Worm (Caenorhabditis elegans) whole organism, late embryonic: ENCODE results near the gene sre-50.

Experiments used
- C08G9.2 ChIP-seq: sonication (generic microtip); optimal IDR thresholded peaks from 2 replicates; lab custom pipeline; 2016; ENCODE audit warnings: mild to moderate bottlenecking, missing genetic modification characterization, moderate library complexity, missing compliant biosample characterization
- C38D4.7 ChIP-seq: fragments of 200-800 bp; sonication (Bioruptor generic); optimal IDR thresholded peaks from 2 replicates; lab custom pipeline; 2018; ENCODE audit warnings: mild to moderate bottlenecking, missing genetic modification characterization, moderate library complexity, missing compliant biosample characterization
- K09A11.1 ChIP-seq: sonication (generic microtip); optimal IDR thresholded peaks from 2 replicates; lab custom pipeline; 2017; ENCODE audit warnings: antibody characterized with exemption, mild to moderate bottlenecking, missing genetic modification characterization, missing compliant biosample characterization; ENCODE audit not compliant: insufficient read depth
- T23F11.4 ChIP-seq: fragments of 200-800 bp; sonication (Bioruptor generic); optimal IDR thresholded peaks from 2 replicates; lab custom pipeline; 2018; ENCODE audit warnings: mild to moderate bottlenecking, missing genetic modification characterization, missing compliant biosample characterization
- ama-1 ChIP-seq: fragments of 150-350 bp; optimal IDR thresholded peaks from 2 replicates; lab custom pipeline; 2014
- ceh-22 ChIP-seq: sonication (generic microtip); optimal IDR thresholded peaks from 2 replicates; lab custom pipeline; 2017; ENCODE audit warnings: missing biosample characterization, missing genetic modification characterization
- ceh-24 ChIP-seq: sonication (generic microtip); optimal IDR thresholded peaks from 2 replicates; lab custom pipeline; 2016; ENCODE audit warnings: mild to moderate bottlenecking, missing genetic modification characterization, missing compliant biosample characterization
- ceh-30 ChIP-seq: fragments of 150-350 bp; optimal IDR thresholded peaks from 2 replicates; lab custom pipeline; 2014; ENCODE audit warnings: missing biosample characterization, missing genetic modification characterization
- ceh-31 ChIP-seq: sonication (generic microtip); optimal IDR thresholded peaks from 2 replicates; lab custom pipeline; 2016; ENCODE audit warnings: missing genetic modification characterization, missing compliant biosample characterization
- ceh-34 ChIP-seq: sonication (generic microtip); optimal IDR thresholded peaks from 2 replicates; lab custom pipeline; 2016; ENCODE audit warnings: mild to moderate bottlenecking, missing genetic modification characterization, missing compliant biosample characterization
- ceh-48 ChIP-seq: sonication (generic microtip); optimal IDR thresholded peaks from 2 replicates; lab custom pipeline; 2016; ENCODE audit warnings: missing genetic modification characterization, inconsistent platforms, missing compliant biosample characterization
- dve-1 ChIP-seq: sonication (generic microtip); optimal IDR thresholded peaks from 2 replicates; lab custom pipeline; 2017; ENCODE audit warnings: antibody characterized with exemption, mild to moderate bottlenecking, missing genetic modification characterization, missing compliant biosample characterization
- elt-2 ChIP-seq: sonication (generic microtip); optimal IDR thresholded peaks from 2 replicates; lab custom pipeline; 2016; ENCODE audit warnings: missing genetic modification reagents, missing genetic modification characterization, missing compliant biosample characterization
- elt-4 ChIP-seq: sonication (generic microtip); optimal IDR thresholded peaks from 2 replicates; lab custom pipeline; 2016; ENCODE audit warnings: missing genetic modification characterization, missing compliant biosample characterization
- ets-4 ChIP-seq: sonication (generic microtip); optimal IDR thresholded peaks from 2 replicates; lab custom pipeline; 2016; ENCODE audit warnings: missing genetic modification characterization, missing compliant biosample characterization
- fax-1 ChIP-seq: sonication (generic microtip); optimal IDR thresholded peaks from 2 replicates; lab custom pipeline; 2016; ENCODE audit warnings: missing genotype, missing genetic modification characterization, missing compliant biosample characterization
- fkh-10 ChIP-seq: fragments of 150-350 bp; optimal IDR thresholded peaks from 2 replicates; lab custom pipeline; 2014; ENCODE audit warnings: missing biosample characterization, missing genetic modification reagents, missing genetic modification characterization
- hlh-13 ChIP-seq: fragments of 200-800 bp; sonication (Bioruptor generic); optimal IDR thresholded peaks from 2 replicates; lab custom pipeline; 2018; ENCODE audit warnings: mild to moderate bottlenecking, missing genetic modification characterization, missing compliant biosample characterization
- hlh-15 ChIP-seq: sonication (generic microtip); optimal IDR thresholded peaks from 2 replicates; lab custom pipeline; 2016; ENCODE audit warnings: missing genetic modification characterization, missing compliant biosample characterization
- hlh-6 ChIP-seq: sonication (generic microtip); optimal IDR thresholded peaks from 2 replicates; lab custom pipeline; 2016; ENCODE audit warnings: missing genotype, missing genetic modification characterization, missing compliant biosample characterization
- lin-11 ChIP-seq: fragments of 200-800 bp; sonication (Bioruptor generic); optimal IDR thresholded peaks from 2 replicates; lab custom pipeline; 2018; ENCODE audit warnings: mild to moderate bottlenecking, missing genetic modification characterization, missing compliant biosample characterization
- madf-2 ChIP-seq: sonication (generic microtip); optimal IDR thresholded peaks from 2 replicates; lab custom pipeline; 2017; ENCODE audit warnings: missing genetic modification characterization, missing compliant biosample characterization
- nfya-1 ChIP-seq: sonication (generic microtip); optimal IDR thresholded peaks from 2 replicates; lab custom pipeline; 2017; ENCODE audit warnings: missing genetic modification characterization, mild to moderate bottlenecking, missing compliant biosample characterization, antibody characterized with exemption, moderate library complexity
- nhr-11 ChIP-seq: fragments of 150-350 bp; optimal IDR thresholded peaks from 2 replicates; lab custom pipeline; 2014; ENCODE audit warnings: missing biosample characterization, missing genetic modification characterization
- nhr-232 ChIP-seq: sonication (generic microtip); optimal IDR thresholded peaks from 2 replicates; lab custom pipeline; 2016; ENCODE audit warnings: missing genetic modification characterization, missing compliant biosample characterization
- npax-4 ChIP-seq: sonication (generic microtip); optimal IDR thresholded peaks from 2 replicates; lab custom pipeline; 2016; ENCODE audit warnings: missing genetic modification characterization, missing compliant biosample characterization
- odd-2 ChIP-seq: sonication (generic microtip); optimal IDR thresholded peaks from 2 replicates; lab custom pipeline; 2017; ENCODE audit warnings: antibody characterized with exemption, mild to moderate bottlenecking, missing genetic modification characterization, missing compliant biosample characterization
- pat-9 ChIP-seq: fragments of 200-800 bp; sonication (Bioruptor generic); optimal IDR thresholded peaks from 2 replicates; lab custom pipeline; 2018; ENCODE audit warnings: mild to moderate bottlenecking, missing genetic modification characterization, moderate library complexity, missing compliant biosample characterization
- pax-1 ChIP-seq: fragments of 150-350 bp; optimal IDR thresholded peaks from 2 replicates; lab custom pipeline; 2014; ENCODE audit warnings: missing biosample characterization, missing genetic modification characterization
- pha-2 ChIP-seq: sonication (generic microtip); optimal IDR thresholded peaks from 2 replicates; lab custom pipeline; 2017; ENCODE audit warnings: mild to moderate bottlenecking, missing genetic modification characterization, missing compliant biosample characterization
- pha-4 ChIP-seq: fragments of 150-350 bp; optimal IDR thresholded peaks from 2 replicates; lab custom pipeline; 2018; ENCODE audit warnings: missing biosample characterization, missing genetic modification reagents, missing genetic modification characterization
- pqm-1 ChIP-seq: sonication (generic microtip); optimal IDR thresholded peaks from 2 replicates; lab custom pipeline; 2016; ENCODE audit warnings: missing genetic modification characterization, missing compliant biosample characterization
- pros-1 ChIP-seq: fragments of 150-350 bp; optimal IDR thresholded peaks from 2 replicates; lab custom pipeline; 2014; ENCODE audit warnings: missing biosample characterization, missing genetic modification reagents, missing genetic modification characterization
- ref-2 ChIP-seq: sonication (generic microtip); optimal IDR thresholded peaks from 2 replicates; lab custom pipeline; 2016; ENCODE audit warnings: missing genetic modification characterization, missing compliant biosample characterization
- rnt-1 ChIP-seq: sonication (generic microtip); optimal IDR thresholded peaks from 2 replicates; lab custom pipeline; 2016; ENCODE audit warnings: missing genetic modification characterization, missing compliant biosample characterization
- tbx-7 ChIP-seq: sonication (generic microtip); optimal IDR thresholded peaks from 2 replicates; lab custom pipeline; 2016; ENCODE audit warnings: missing genotype, missing genetic modification characterization, missing compliant biosample characterization
- ttx-3 ChIP-seq: sonication (generic microtip); optimal IDR thresholded peaks from 2 replicates; lab custom pipeline; 2016; ENCODE audit warnings: missing genetic modification reagents, missing genetic modification characterization, missing compliant biosample characterization
- unc-3 ChIP-seq, 2 experiments: fragments of 200-800 bp in 1 of 2; sonication (Bioruptor generic) in 1 of 2; sonication (generic microtip) in 1 of 2; conservative IDR thresholded peaks in 1 of 2; optimal IDR thresholded peaks in 1 of 2; 2 replicates each; pipeline versions ENCODE4 v1.3.6 to Lab custom; 2016 to 2022; ENCODE audit warnings: missing compliant biosample characterization in 2 of 2, missing genetic modification characterization in 2 of 2, missing genetic modification reagents in 1 of 2
- unc-42 ChIP-seq: sonication (generic microtip); optimal IDR thresholded peaks from 2 replicates; lab custom pipeline; 2016; ENCODE audit warnings: missing genotype, missing genetic modification characterization, missing compliant biosample characterization
- unc-86 ChIP-seq: sonication (generic microtip); optimal IDR thresholded peaks from 2 replicates; lab custom pipeline; 2016; ENCODE audit warnings: missing genetic modification characterization, missing compliant biosample characterization

The sre-50 gene

ce11 chrII:12339644-12340043, 36.3 kb downstream of the sre-50 start, which contains the start of gene sop-2:
Gene sop-2 (plus strand): TSS chrII:12339944.
- TF ChIP-seq unc-3 (GFP tag; conservative IDR thresholded peaks at IDR 0.05; lab: Robert Waterston, UW) (no peak), unc-3 (tag; optimal IDR thresholded peaks at IDR 0.05; lab: Kevin White, UChicago) (no peak), ceh-30 (no peak), unc-42 (no peak), nhr-11 (no peak), hlh-15 (tag; lab: Kevin White, UChicago) (no peak), hlh-6 (no peak), ttx-3 (tag; lab: Kevin White, UChicago) (no peak), lin-11 (tag; lab: Kevin White, UChicago) (no peak), npax-4 (tag; lab: Kevin White, UChicago) (no peak), ceh-22 (tag; lab: Kevin White, UChicago) (no peak), hlh-13 (GFP tag; lab: Kevin White, UChicago) (no peak)

- TF ChIP-seq fax-1 (tag; lab: Kevin White, UChicago) (no peak), ceh-48 (tag; lab: Kevin White, UChicago) (no peak), ama-1 (lab: Kevin White, UChicago) (no peak), elt-2 (tag; lab: Kevin White, UChicago) (no peak), pha-2 (tag; lab: Kevin White, UChicago) (no peak), pat-9 (no peak), nhr-11 (no peak), odd-2 (tag; lab: Kevin White, UChicago) (no peak), tbx-7 (tag; lab: Kevin White, UChicago) (no peak), ref-2 (tag; lab: Kevin White, UChicago) (no peak), nhr-232 (no peak), pha-4 (tag; lab: Kevin White, UChicago) (no peak), elt-4 (tag; lab: Kevin White, UChicago) (no peak), unc-42 (no peak), pax-1 (tag; lab: Kevin White, UChicago) (no peak), ceh-31 (no peak), hlh-6 (no peak)
- TF ChIP-seq, all 69 proteins: peak for 0
Observed at ce11 chrII:12341566-12342223, 38.4 kb downstream of the sre-50 start.

ce11 chrII:12342928-12343327, 39.6 kb downstream of the sre-50 start:
- TF ChIP-seq ets-4 (no peak), rnt-1 (tag; lab: Kevin White, UChicago) (no peak), ama-1 (lab: Kevin White, UChicago) (no peak), pqm-1 (tag; lab: Kevin White, UChicago) (no peak), T23F11.4 (no peak), pros-1 (tag; lab: Kevin White, UChicago) (no peak), ceh-24 (no peak), madf-2 (no peak), elt-4 (tag; lab: Kevin White, UChicago) (no peak), unc-42 (no peak), ceh-48 (tag; lab: Kevin White, UChicago) (no peak), elt-2 (tag; lab: Kevin White, UChicago) (no peak), unc-86 (tag; lab: Kevin White, UChicago) (no peak), C08G9.2 (no peak), fkh-10 (GFP tag; lab: Kevin White, UChicago) (no peak), K09A11.1 (no peak), nfya-1 (tag; lab: Kevin White, UChicago) (no peak), hlh-6 (no peak)

ce11 chrII:12343710-12344109, 40.4 kb downstream of the sre-50 start:
- peak; percentile 65 for TF ChIP-seq dve-1 (tag; lab: Kevin White, UChicago)
- no peak for TF ChIP-seq ceh-34 (tag; lab: Kevin White, UChicago)
- no peak for TF ChIP-seq C38D4.7 (GFP tag; lab: Kevin White, UChicago)
- TF ChIP-seq, all 69 proteins: peak for 1
